Fruit fly (Drosophila melanogaster): Measurements from ENCODE around the gene CG10340.

dm6 chr3R:16647716-16648016 is 33.5 kb upstream of the CG10340 start:
- TF ChIP-seq CG9705 (GFP tag; optimal IDR thresholded peaks at IDR 0.05): no peak
- TF ChIP-seq Myc (optimal IDR thresholded peaks at IDR 0.05): peak; percentile 46
- TF ChIP-seq Dif (GFP tag; optimal IDR thresholded peaks at IDR 0.05; ENCODE audit: partially characterized antibody): no peak
- TF ChIP-seq psq (GFP tag; optimal IDR thresholded peaks at IDR 0.05): no peak
- TF ChIP-seq CrebA (GFP tag; optimal IDR thresholded peaks at IDR 0.05; ENCODE audit: borderline replicate concordance): no peak
- no peak for TF ChIP-seq Abd-B (GFP tag; optimal IDR thresholded peaks at IDR 0.05)
- no peak for TF ChIP-seq Dfd (GFP tag; optimal IDR thresholded peaks at IDR 0.05)
- TF ChIP-seq Sp1 (GFP tag; optimal IDR thresholded peaks at IDR 0.05): no peak
- no peak for TF ChIP-seq CG32264 (GFP tag; optimal IDR thresholded peaks at IDR 0.05)
- no peak for TF ChIP-seq sv (GFP tag; optimal IDR thresholded peaks at IDR 0.05)
- TF ChIP-seq br (GFP tag; optimal IDR thresholded peaks at IDR 0.05): no peak
- TF ChIP-seq lola (GFP tag; optimal IDR thresholded peaks at IDR 0.05): no peak
- no peak for TF ChIP-seq OdsH (GFP tag; optimal IDR thresholded peaks at IDR 0.05)
